Fruit fly (Drosophila melanogaster) whole organism, embryonic: ENCODE measurements around the gene bun.

Experiments
- Aef1 ChIP-seq: fragments of 200-800 bp; sonication (Bioruptor generic); IDR thresholded peaks from 3 replicates; pipeline ENCODE4 v1.3.6; 2022; ENCODE audit warnings: missing biosample characterization, missing genetic modification characterization
- Asciz ChIP-seq: fragments of 200-800 bp; sonication (Bioruptor generic); optimal IDR thresholded peaks from 2 replicates; lab custom pipeline; 2017; ENCODE audit warnings: missing biosample characterization, mild to moderate bottlenecking, missing genetic modification characterization, missing genetic modification reagents
- CG10959 ChIP-seq: fragments of 200-800 bp; sonication (Bioruptor generic); IDR thresholded peaks from 2 replicates; pipeline ENCODE4 v1.3.6; 2022; ENCODE audit warnings: missing biosample characterization, missing genetic modification characterization
- CG12071 ChIP-seq: fragments of 200-800 bp; sonication (Bioruptor generic); optimal IDR thresholded peaks from 3 replicates; lab custom pipeline; 2018; ENCODE audit warnings: missing biosample characterization, mild to moderate bottlenecking, missing genetic modification characterization
- CG12744 ChIP-seq: fragments of 200-800 bp; sonication (Bioruptor generic); optimal IDR thresholded peaks from 2 replicates; lab custom pipeline; 2016; ENCODE audit warnings: missing biosample characterization, missing genetic modification characterization
- CG13894 ChIP-seq: fragments of 200-800 bp; sonication (Bioruptor generic); optimal IDR thresholded peaks from 3 replicates; lab custom pipeline; 2018; ENCODE audit warnings: missing biosample characterization, mild to moderate bottlenecking, missing genetic modification characterization, moderate library complexity
- CG14965 ChIP-seq: fragments of 200-800 bp; sonication (Bioruptor generic); optimal IDR thresholded peaks from 2 replicates; lab custom pipeline; 2016; ENCODE audit warnings: missing biosample characterization, missing genetic modification characterization, borderline replicate concordance
- CG15514 ChIP-seq: fragments of 200-800 bp; sonication (Bioruptor generic); optimal IDR thresholded peaks from 3 replicates; lab custom pipeline; 2017; ENCODE audit warnings: missing biosample characterization, missing genetic modification characterization, mild to moderate bottlenecking, moderate library complexity, missing genetic modification reagents
- CG1602 ChIP-seq: fragments of 200-800 bp; sonication (Bioruptor generic); optimal IDR thresholded peaks from 3 replicates; lab custom pipeline; 2016; ENCODE audit warnings: missing biosample characterization, missing genetic modification characterization
- CG16813 ChIP-seq: fragments of 200-800 bp; sonication (Bioruptor generic); IDR thresholded peaks from 3 replicates; pipeline ENCODE4 v1.3.6; 2022; ENCODE audit warnings: missing biosample characterization, missing genetic modification characterization; ENCODE audit not compliant: partially characterized antibody
- CG17385 ChIP-seq: fragments of 200-800 bp; sonication (Bioruptor generic); optimal IDR thresholded peaks from 3 replicates; lab custom pipeline; 2018; ENCODE audit warnings: missing biosample characterization, mild to moderate bottlenecking, missing genetic modification characterization
- CG2712 ChIP-seq: fragments of 200-800 bp; optimal IDR thresholded peaks from 3 replicates; lab custom pipeline; 2019; ENCODE audit warnings: missing biosample characterization, mild to moderate bottlenecking, missing genetic modification characterization, moderate library complexity
- CG32532 ChIP-seq: fragments of 200-800 bp; sonication (Bioruptor generic); IDR thresholded peaks from 2 replicates; pipeline ENCODE4 v1.3.6; 2022; ENCODE audit warnings: missing biosample characterization, missing genetic modification characterization
- CG34422 ChIP-seq: fragments of 200-800 bp; sonication (Bioruptor generic); IDR thresholded peaks from 3 replicates; pipeline ENCODE4 v1.3.6; 2022; ENCODE audit warnings: missing biosample characterization, missing genetic modification characterization
- CG3995 ChIP-seq: fragments of 200-800 bp; sonication (Bioruptor generic); optimal IDR thresholded peaks from 3 replicates; lab custom pipeline; 2016; ENCODE audit warnings: missing biosample characterization, missing genetic modification characterization
- CG4328 ChIP-seq: fragments of 200-800 bp; sonication (Bioruptor generic); optimal IDR thresholded peaks from 3 replicates; lab custom pipeline; 2017; ENCODE audit warnings: missing biosample characterization, missing genetic modification reagents, missing genetic modification characterization
- CG4617 ChIP-seq: fragments of 200-800 bp; sonication (Bioruptor generic); optimal IDR thresholded peaks from 3 replicates; lab custom pipeline; 2016; ENCODE audit warnings: missing biosample characterization, missing genetic modification characterization, borderline replicate concordance
- CG8290 ChIP-seq, 3 experiments: fragments of 200-800 bp; sonication (Bioruptor generic); optimal IDR thresholded peaks; 2 replicates each; lab custom pipeline; 2016 to 2019; ENCODE audit warnings: missing biosample characterization in 3 of 3, missing genetic modification characterization in 3 of 3, mild to moderate bottlenecking in 2 of 3, moderate library complexity in 1 of 3
- CG9797 ChIP-seq: fragments of 200-800 bp; sonication (Bioruptor generic); optimal IDR thresholded peaks from 3 replicates; lab custom pipeline; 2018; ENCODE audit warnings: missing biosample characterization, mild to moderate bottlenecking, missing genetic modification characterization
- Dip2 ChIP-seq: fragments of 200-800 bp; sonication (Bioruptor generic); IDR thresholded peaks from 2 replicates; pipeline ENCODE4 v1.3.6; 2022; ENCODE audit warnings: missing biosample characterization, missing genetic modification characterization
- Dref ChIP-seq: fragments of 200-800 bp; sonication (Bioruptor generic); IDR thresholded peaks from 2 replicates; pipeline ENCODE4 v1.3.6; 2022; ENCODE audit warnings: missing biosample characterization, missing genetic modification characterization
- Ets97D ChIP-seq: fragments of 200-800 bp; sonication (Bioruptor generic); optimal IDR thresholded peaks from 3 replicates; lab custom pipeline; 2016; ENCODE audit warnings: missing biosample characterization, missing genetic modification characterization
- Fer2 ChIP-seq: fragments of 200-800 bp; sonication (Bioruptor generic); optimal IDR thresholded peaks from 2 replicates; lab custom pipeline; 2018; ENCODE audit warnings: missing biosample characterization, mild to moderate bottlenecking, missing genetic modification characterization, moderate library complexity
- HLHmδ ChIP-seq: fragments of 200-800 bp; sonication (Bioruptor generic); optimal IDR thresholded peaks from 2 replicates; lab custom pipeline; 2018; ENCODE audit warnings: missing biosample characterization, mild to moderate bottlenecking, missing genetic modification characterization, moderate library complexity
- HmgD ChIP-seq: fragments of 200-800 bp; sonication (Bioruptor generic); optimal IDR thresholded peaks from 3 replicates; lab custom pipeline; 2016; ENCODE audit warnings: missing biosample characterization, missing genetic modification characterization
- Kr ChIP-seq: fragments of 200-800 bp; sonication (Bioruptor generic); optimal IDR thresholded peaks from 2 replicates; lab custom pipeline; 2017; ENCODE audit warnings: missing biosample characterization, mild to moderate bottlenecking, missing genetic modification characterization
- MBD-R2 ChIP-seq: fragments of 200-800 bp; sonication (Bioruptor generic); IDR thresholded peaks from 2 replicates; pipeline ENCODE4 v1.3.6; 2022; ENCODE audit warnings: missing biosample characterization, missing genetic modification characterization
- Ssrp ChIP-seq: fragments of 200-800 bp; sonication (Bioruptor generic); optimal IDR thresholded peaks from 2 replicates; lab custom pipeline; 2018; ENCODE audit warnings: missing biosample characterization, mild to moderate bottlenecking, missing genetic modification characterization, moderate library complexity
- Stat92E ChIP-seq, 3 experiments: fragments of >200 bp in 2 of 3; fragments of 200-800 bp in 1 of 3; sonication (Bioruptor generic) in 1 of 3; optimal IDR thresholded peaks; 2 replicates each; lab custom pipeline; 2017 to 2019; ENCODE audit warnings: missing biosample characterization in 3 of 3, missing genetic modification characterization in 3 of 3, mild to moderate bottlenecking in 1 of 3, moderate library complexity in 1 of 3
- bowl ChIP-seq: fragments of 200-800 bp; sonication (Bioruptor generic); IDR thresholded peaks from 2 replicates; pipeline ENCODE4 v1.3.6; 2022; ENCODE audit warnings: missing biosample characterization, missing genetic modification characterization
- cg ChIP-seq: fragments of 200-800 bp; sonication (Bioruptor generic); optimal IDR thresholded peaks from 3 replicates; lab custom pipeline; 2019; ENCODE audit warnings: missing biosample characterization, mild to moderate bottlenecking, missing genetic modification characterization, moderate library complexity
- crol ChIP-seq: fragments of 200-800 bp; sonication (Bioruptor generic); IDR thresholded peaks from 2 replicates; pipeline ENCODE4 v1.3.6; 2022; ENCODE audit warnings: missing biosample characterization, missing genetic modification characterization
- dm ChIP-seq: fragments of 200-800 bp; sonication (Bioruptor generic); optimal IDR thresholded peaks from 3 replicates; lab custom pipeline; 2016; ENCODE audit warnings: missing biosample characterization, missing genetic modification characterization
- fu2 ChIP-seq: fragments of 200-800 bp; sonication (Bioruptor generic); optimal IDR thresholded peaks from 2 replicates; lab custom pipeline; 2016; ENCODE audit warnings: missing biosample characterization, missing genetic modification characterization
- gfzf ChIP-seq: fragments of 200-800 bp; sonication (Bioruptor generic); optimal IDR thresholded peaks from 2 replicates; lab custom pipeline; 2016; ENCODE audit warnings: missing biosample characterization, mild to moderate bottlenecking, missing genetic modification characterization, moderate library complexity
- her ChIP-seq: fragments of 200-800 bp; sonication (Bioruptor generic); optimal IDR thresholded peaks from 2 replicates; lab custom pipeline; 2016; ENCODE audit warnings: missing biosample characterization, missing genetic modification characterization
- kah ChIP-seq: fragments of 200-800 bp; sonication (Bioruptor generic); optimal IDR thresholded peaks from 2 replicates; lab custom pipeline; 2018; ENCODE audit warnings: missing biosample characterization, mild to moderate bottlenecking, missing genetic modification characterization
- lab ChIP-seq: fragments of 200-800 bp; sonication (Bioruptor generic); optimal IDR thresholded peaks from 3 replicates; lab custom pipeline; 2017; ENCODE audit warnings: missing biosample characterization, missing genetic modification characterization, mild to moderate bottlenecking, moderate library complexity, missing genetic modification reagents
- luna ChIP-seq: fragments of 200-800 bp; sonication (Bioruptor generic); optimal IDR thresholded peaks from 2 replicates; lab custom pipeline; 2016; ENCODE audit warnings: missing biosample characterization, missing genetic modification characterization
- mam ChIP-seq: fragments of 200-800 bp; sonication (Bioruptor generic); optimal IDR thresholded peaks from 3 replicates; lab custom pipeline; 2016; ENCODE audit warnings: missing biosample characterization, missing genetic modification characterization
- ranshi ChIP-seq: fragments of 200-800 bp; sonication (Bioruptor generic); IDR thresholded peaks from 2 replicates; pipeline ENCODE4 v1.3.6; 2022; ENCODE audit warnings: missing biosample characterization, missing genetic modification characterization
- sd ChIP-seq: fragments of 200-800 bp; sonication (Bioruptor generic); optimal IDR thresholded peaks from 3 replicates; lab custom pipeline; 2018; ENCODE audit warnings: missing biosample characterization, mild to moderate bottlenecking, missing genetic modification characterization, moderate library complexity
- sens ChIP-seq: fragments of 200-800 bp; sonication (Bioruptor generic); peaks from one replicate; lab custom pipeline; 2016; ENCODE audit warnings: missing biosample characterization, missing genetic modification characterization
- shn ChIP-seq: fragments of 200-800 bp; sonication (Bioruptor generic); optimal IDR thresholded peaks from 3 replicates; lab custom pipeline; 2016; ENCODE audit warnings: missing biosample characterization, missing genetic modification characterization
- stwl ChIP-seq: fragments of 200-800 bp; sonication (Bioruptor generic); optimal IDR thresholded peaks from 3 replicates; lab custom pipeline; 2018; ENCODE audit warnings: missing biosample characterization, mild to moderate bottlenecking, missing genetic modification characterization, moderate library complexity
- usp ChIP-seq: fragments of >200 bp; optimal IDR thresholded peaks from 2 replicates; lab custom pipeline; 2017; ENCODE audit warnings: missing biosample characterization, missing genetic modification characterization
- vfl ChIP-seq: fragments of 200-800 bp; sonication (Bioruptor generic); optimal IDR thresholded peaks from 2 replicates; lab custom pipeline; 2016; ENCODE audit warnings: missing biosample characterization, missing genetic modification characterization

The bun gene

DNA sequence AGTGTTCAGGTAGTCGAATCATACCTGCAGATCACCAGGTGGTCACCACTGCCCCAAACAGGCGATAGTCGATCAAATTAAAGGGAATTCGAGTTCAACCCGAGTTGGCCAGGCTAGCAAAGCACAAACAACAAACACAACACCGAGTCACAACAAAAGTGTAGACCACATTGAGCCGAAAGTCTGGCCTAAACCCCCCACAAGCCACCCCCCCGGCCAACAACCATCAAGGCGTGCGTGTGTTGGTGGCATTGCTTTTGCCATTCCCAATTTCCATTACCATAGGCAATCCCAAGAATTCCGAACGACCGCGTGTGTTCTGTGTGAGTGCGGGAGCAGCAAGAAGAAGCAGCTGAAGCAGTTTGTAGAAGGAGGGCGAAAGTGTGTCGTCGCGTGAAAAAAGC is 111.9 kb downstream of the bun start, which contains the start of gene SC35 (continued):
- peak in 1 of 3 experiments; percentile 14 for TF ChIP-seq Stat92E (GFP tag; optimal IDR thresholded peaks at IDR 0.05; lab: Kevin White, UChicago)
- no peak for TF ChIP-seq CG12744
- peak; percentile 86 for TF ChIP-seq sd (tag; lab: Kevin White, UChicago)
- TF ChIP-seq gfzf, result peak; percentile 13
- peak; percentile 76 for TF ChIP-seq CG15514 (GFP tag; lab: Kevin White, UChicago)
- peak; percentile 97 for TF ChIP-seq CG17385 (GFP tag; lab: Kevin White, UChicago)
- peak; percentile 92 for TF ChIP-seq CG3995 (GFP tag; lab: Kevin White, UChicago)
- TF ChIP-seq cg (GFP tag; lab: Kevin White, UChicago), result peak; percentile 74
- no peak for TF ChIP-seq Ssrp (tag; lab: Kevin White, UChicago)
- no peak for TF ChIP-seq CG2712
- TF ChIP-seq dm (GFP tag; lab: Kevin White, UChicago), result peak; percentile 83
- TF ChIP-seq Kr (GFP tag; lab: Kevin White, UChicago), result no peak
- peak; percentile 61 for TF ChIP-seq MBD-R2 (GFP tag; lab: Robert Waterston, UW)
- TF ChIP-seq usp (GFP tag; lab: Kevin White, UChicago), result no peak
- peak; percentile 50 for TF ChIP-seq HmgD (GFP tag; lab: Kevin White, UChicago)
- TF ChIP-seq CG12071, result no peak
- peak; percentile 57 for TF ChIP-seq HLHmδ (GFP tag; lab: Kevin White, UChicago)
- no peak for TF ChIP-seq CG1602 (GFP tag; lab: Kevin White, UChicago)
- TF ChIP-seq sens (GFP tag; lab: Kevin White, UChicago), result peak; percentile 59
- no peak for TF ChIP-seq CG8290 (GFP tag; optimal IDR thresholded peaks at IDR 0.05; lab: Kevin White, UChicago)
- TF ChIP-seq CG8290 (tag; optimal IDR thresholded peaks at IDR 0.05; lab: Kevin White, UChicago), result peak in 1 of 2 experiments; percentile 58
- peak; percentile 65 for TF ChIP-seq CG4617 (GFP tag; lab: Kevin White, UChicago)
- peak; percentile 7 for TF ChIP-seq kah (GFP tag; lab: Kevin White, UChicago)
- peak; percentile 95 for TF ChIP-seq crol (GFP tag; lab: Robert Waterston, UW)
- TF ChIP-seq stwl (tag; lab: Kevin White, UChicago), result peak; percentile 4
- peak; percentile 14 for TF ChIP-seq her (GFP tag; lab: Kevin White, UChicago)
- peak; percentile 10; the same call in 1 of the 2 replicates for TF ChIP-seq Dref (GFP tag; lab: Robert Waterston, UW)
- TF ChIP-seq CG9797 (GFP tag; lab: Kevin White, UChicago), result peak; percentile 19
- TF ChIP-seq, all 482 proteins: peak for 52

DNA sequence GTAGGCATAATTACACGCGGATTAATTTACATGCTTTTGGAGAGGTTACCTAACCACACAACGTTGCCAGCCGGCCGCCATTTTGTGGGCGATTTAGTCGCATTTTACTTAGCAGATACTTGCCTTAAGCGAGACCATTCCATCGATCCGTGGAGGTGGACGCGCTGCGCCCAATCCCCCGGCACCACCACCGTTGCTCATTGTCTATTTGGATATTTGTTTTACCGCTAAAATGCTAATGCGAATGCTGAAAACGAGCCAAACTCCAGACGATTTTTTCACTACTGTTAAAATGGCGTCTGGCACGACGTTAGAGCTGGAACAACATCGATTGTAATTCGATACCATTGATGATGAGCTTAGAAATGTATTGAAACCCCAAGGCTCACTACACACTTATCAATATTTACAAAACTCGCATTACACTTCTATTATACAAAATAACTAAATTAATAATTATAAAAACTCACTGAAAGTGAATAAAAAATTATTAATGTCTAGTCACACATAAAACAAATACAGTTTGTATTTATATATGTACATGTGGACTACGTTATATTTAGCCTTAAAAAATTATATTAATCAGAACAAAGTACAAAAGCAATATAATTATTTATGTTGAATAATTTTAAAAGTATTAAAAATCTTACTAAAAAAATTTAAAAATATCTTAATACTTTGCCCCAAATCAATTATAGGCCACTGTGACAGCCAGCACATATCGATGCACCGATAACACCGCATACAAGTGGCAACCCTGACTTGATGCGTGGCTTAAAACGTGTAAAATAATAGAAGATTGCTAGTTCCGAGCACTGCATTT is 112.5 kb downstream of the bun start, which contains the start of gene eRF3:
Gene eRF3, plus strand, starts transcription at position 741 of the 823 bp plus-strand sequence.
- no peak for TF ChIP-seq Dip2 (GFP tag; lab: Robert Waterston, UW)
- TF ChIP-seq vfl (GFP tag; lab: Kevin White, UChicago), result no peak
- TF ChIP-seq CG13894 (tag; lab: Kevin White, UChicago), result peak; percentile 70
- no peak for TF ChIP-seq shn (GFP tag; lab: Kevin White, UChicago)
- TF ChIP-seq CG4328 (GFP tag; lab: Kevin White, UChicago), result peak; percentile 61
- TF ChIP-seq Asciz (GFP tag; lab: Kevin White, UChicago), result no peak
- peak; percentile 73; the same call in 2 of the 3 replicates for TF ChIP-seq CG34422 (GFP tag; lab: Robert Waterston, UW)
- no peak for TF ChIP-seq CG14965 (GFP tag; lab: Kevin White, UChicago)
- TF ChIP-seq bowl, result no peak
- TF ChIP-seq fu2, result peak; percentile 5
- TF ChIP-seq CG3995 (GFP tag; lab: Kevin White, UChicago), result no peak
- TF ChIP-seq Aef1, result peak; percentile 67
- peak; percentile 25; the same call in 1 of the 2 replicates for TF ChIP-seq CG10959
- peak; percentile 50; the same call in 2 of the 3 replicates for TF ChIP-seq CG16813 (GFP tag; lab: Robert Waterston, UW)
- TF ChIP-seq mam (GFP tag; lab: Kevin White, UChicago), result no peak
- no peak for TF ChIP-seq Ets97D
- TF ChIP-seq stwl (tag; lab: Kevin White, UChicago), result peak; percentile 12
- TF ChIP-seq CG32532, result peak; percentile 82
- TF ChIP-seq ranshi, result peak; percentile 76; the same call in 1 of the 2 replicates
- peak; percentile 68 for TF ChIP-seq Fer2 (tag; lab: Kevin White, UChicago)
- TF ChIP-seq luna (GFP tag; lab: Kevin White, UChicago), result no peak
- peak; percentile 64 for TF ChIP-seq lab
